Worm (Caenorhabditis elegans) whole organism, late embryonic: ENCODE data around the gene thoc-2.
A peak's percentile ranks its signal among the peaks of the same experiment; 100 is the strongest.

ENCODE experiments used
- C08G9.2 ChIP-seq: sonication (generic microtip); optimal IDR thresholded peaks from 2 replicates; lab custom pipeline; 2016; ENCODE audit warnings: mild to moderate bottlenecking, missing genetic modification characterization, moderate library complexity, missing compliant biosample characterization
- K02D7.2 ChIP-seq: sonication (generic microtip); optimal IDR thresholded peaks from 2 replicates; lab custom pipeline; 2017; ENCODE audit warnings: mild to moderate bottlenecking, missing genetic modification characterization, missing compliant biosample characterization
- ama-1 ChIP-seq: fragments of 150-350 bp; optimal IDR thresholded peaks from 2 replicates; lab custom pipeline; 2014
- ceh-19 ChIP-seq: fragments of 200-800 bp; sonication (Bioruptor generic); optimal IDR thresholded peaks from 2 replicates; lab custom pipeline; 2018; ENCODE audit warnings: mild to moderate bottlenecking, missing genetic modification characterization, missing compliant biosample characterization
- ceh-2 ChIP-seq: sonication (generic microtip); optimal IDR thresholded peaks from 2 replicates; lab custom pipeline; 2016; ENCODE audit warnings: missing genotype, missing genetic modification characterization, missing compliant biosample characterization
- ceh-24 ChIP-seq: sonication (generic microtip); optimal IDR thresholded peaks from 2 replicates; lab custom pipeline; 2016; ENCODE audit warnings: mild to moderate bottlenecking, missing genetic modification characterization, missing compliant biosample characterization
- ceh-34 ChIP-seq: sonication (generic microtip); optimal IDR thresholded peaks from 2 replicates; lab custom pipeline; 2016; ENCODE audit warnings: mild to moderate bottlenecking, missing genetic modification characterization, missing compliant biosample characterization
- ceh-45 ChIP-seq: fragments of 200-800 bp; sonication (Bioruptor generic); IDR thresholded peaks from 2 replicates; pipeline ENCODE4 v1.3.6; 2022; ENCODE audit warnings: missing genetic modification reagents, missing genetic modification characterization, missing compliant biosample characterization
- ceh-6 ChIP-seq: fragments of 200-800 bp; sonication (Bioruptor generic); optimal IDR thresholded peaks from 2 replicates; lab custom pipeline; 2018; ENCODE audit warnings: mild to moderate bottlenecking, missing genetic modification characterization, missing compliant biosample characterization
- ceh-9 ChIP-seq: sonication (generic microtip); optimal IDR thresholded peaks from 2 replicates; lab custom pipeline; 2016; ENCODE audit warnings: mild to moderate bottlenecking, missing genetic modification characterization, inconsistent platforms, missing compliant biosample characterization
- che-1 ChIP-seq: sonication (generic microtip); optimal IDR thresholded peaks from 2 replicates; lab custom pipeline; 2016; ENCODE audit warnings: mild to moderate bottlenecking, missing genetic modification characterization, missing compliant biosample characterization
- dve-1 ChIP-seq: sonication (generic microtip); optimal IDR thresholded peaks from 2 replicates; lab custom pipeline; 2017; ENCODE audit warnings: antibody characterized with exemption, mild to moderate bottlenecking, missing genetic modification characterization, missing compliant biosample characterization
- elt-2 ChIP-seq: sonication (generic microtip); optimal IDR thresholded peaks from 2 replicates; lab custom pipeline; 2016; ENCODE audit warnings: missing genetic modification reagents, missing genetic modification characterization, missing compliant biosample characterization
- ets-4 ChIP-seq: sonication (generic microtip); optimal IDR thresholded peaks from 2 replicates; lab custom pipeline; 2016; ENCODE audit warnings: missing genetic modification characterization, missing compliant biosample characterization
- eyg-1 ChIP-seq: sonication (generic microtip); optimal IDR thresholded peaks from 2 replicates; lab custom pipeline; 2016; ENCODE audit warnings: missing genotype, missing genetic modification characterization, missing compliant biosample characterization
- fax-1 ChIP-seq: sonication (generic microtip); optimal IDR thresholded peaks from 2 replicates; lab custom pipeline; 2016; ENCODE audit warnings: missing genotype, missing genetic modification characterization, missing compliant biosample characterization
- fkh-6 ChIP-seq: sonication (generic microtip); optimal IDR thresholded peaks from 2 replicates; lab custom pipeline; 2016; ENCODE audit warnings: missing genetic modification characterization, missing compliant biosample characterization
- hlh-13 ChIP-seq: fragments of 200-800 bp; sonication (Bioruptor generic); optimal IDR thresholded peaks from 2 replicates; lab custom pipeline; 2018; ENCODE audit warnings: mild to moderate bottlenecking, missing genetic modification characterization, missing compliant biosample characterization
- hlh-15 ChIP-seq: sonication (generic microtip); optimal IDR thresholded peaks from 2 replicates; lab custom pipeline; 2016; ENCODE audit warnings: missing genetic modification characterization, missing compliant biosample characterization
- hlh-30 ChIP-seq: sonication (generic microtip); optimal IDR thresholded peaks from 2 replicates; lab custom pipeline; 2017; ENCODE audit warnings: antibody characterized with exemption, missing genetic modification characterization, missing compliant biosample characterization; ENCODE audit not compliant: insufficient read depth
- hlh-6 ChIP-seq: sonication (generic microtip); optimal IDR thresholded peaks from 2 replicates; lab custom pipeline; 2016; ENCODE audit warnings: missing genotype, missing genetic modification characterization, missing compliant biosample characterization
- hlh-8 ChIP-seq: sonication (generic microtip); optimal IDR thresholded peaks from 2 replicates; lab custom pipeline; 2016; ENCODE audit warnings: missing genotype, missing genetic modification characterization, missing compliant biosample characterization
- lim-6 ChIP-seq: sonication (generic microtip); optimal IDR thresholded peaks from 2 replicates; lab custom pipeline; 2016; ENCODE audit warnings: missing genetic modification characterization, missing compliant biosample characterization
- madf-2 ChIP-seq: sonication (generic microtip); optimal IDR thresholded peaks from 2 replicates; lab custom pipeline; 2017; ENCODE audit warnings: missing genetic modification characterization, missing compliant biosample characterization
- nhr-11 ChIP-seq: fragments of 150-350 bp; optimal IDR thresholded peaks from 2 replicates; lab custom pipeline; 2014; ENCODE audit warnings: missing biosample characterization, missing genetic modification characterization
- nhr-232 ChIP-seq: sonication (generic microtip); optimal IDR thresholded peaks from 2 replicates; lab custom pipeline; 2016; ENCODE audit warnings: missing genetic modification characterization, missing compliant biosample characterization
- odd-2 ChIP-seq: sonication (generic microtip); optimal IDR thresholded peaks from 2 replicates; lab custom pipeline; 2017; ENCODE audit warnings: antibody characterized with exemption, mild to moderate bottlenecking, missing genetic modification characterization, missing compliant biosample characterization
- pag-3 ChIP-seq: sonication (generic microtip); optimal IDR thresholded peaks from 2 replicates; lab custom pipeline; 2016; ENCODE audit warnings: missing compliant biosample characterization, missing genetic modification characterization, borderline replicate concordance
- pat-9 ChIP-seq: fragments of 200-800 bp; sonication (Bioruptor generic); optimal IDR thresholded peaks from 2 replicates; lab custom pipeline; 2018; ENCODE audit warnings: mild to moderate bottlenecking, missing genetic modification characterization, moderate library complexity, missing compliant biosample characterization
- pha-2 ChIP-seq: sonication (generic microtip); optimal IDR thresholded peaks from 2 replicates; lab custom pipeline; 2017; ENCODE audit warnings: mild to moderate bottlenecking, missing genetic modification characterization, missing compliant biosample characterization
- pha-4 ChIP-seq: fragments of 150-350 bp; optimal IDR thresholded peaks from 2 replicates; lab custom pipeline; 2018; ENCODE audit warnings: missing biosample characterization, missing genetic modification reagents, missing genetic modification characterization
- pros-1 ChIP-seq: fragments of 150-350 bp; optimal IDR thresholded peaks from 2 replicates; lab custom pipeline; 2014; ENCODE audit warnings: missing biosample characterization, missing genetic modification reagents, missing genetic modification characterization
- rnt-1 ChIP-seq: sonication (generic microtip); optimal IDR thresholded peaks from 2 replicates; lab custom pipeline; 2016; ENCODE audit warnings: missing genetic modification characterization, missing compliant biosample characterization
- sox-4 ChIP-seq: sonication (generic microtip); optimal IDR thresholded peaks from 2 replicates; lab custom pipeline; 2017; ENCODE audit warnings: mild to moderate bottlenecking, missing genetic modification characterization, inconsistent platforms, missing compliant biosample characterization
- syd-9 ChIP-seq: sonication (generic microtip); optimal IDR thresholded peaks from 2 replicates; lab custom pipeline; 2016; ENCODE audit warnings: mild to moderate bottlenecking, missing genetic modification characterization, moderate library complexity, missing compliant biosample characterization
- tbx-2 ChIP-seq: sonication (generic microtip); optimal IDR thresholded peaks from 2 replicates; lab custom pipeline; 2016; ENCODE audit warnings: missing genetic modification characterization, missing compliant biosample characterization
- unc-42 ChIP-seq: sonication (generic microtip); optimal IDR thresholded peaks from 2 replicates; lab custom pipeline; 2016; ENCODE audit warnings: missing genotype, missing genetic modification characterization, missing compliant biosample characterization
- unc-55 ChIP-seq: sonication (generic microtip); optimal IDR thresholded peaks from 2 replicates; lab custom pipeline; 2017; ENCODE audit warnings: missing biosample characterization, missing genetic modification reagents, missing genetic modification characterization
- unc-86 ChIP-seq: sonication (generic microtip); optimal IDR thresholded peaks from 2 replicates; lab custom pipeline; 2016; ENCODE audit warnings: missing genetic modification characterization, missing compliant biosample characterization
- zip-5 ChIP-seq: sonication (generic microtip); optimal IDR thresholded peaks from 2 replicates; lab custom pipeline; 2016; ENCODE audit warnings: missing genetic modification characterization, missing compliant biosample characterization
- ztf-16 ChIP-seq: sonication (generic microtip); optimal IDR thresholded peaks from 2 replicates; lab custom pipeline; 2017; ENCODE audit warnings: missing genetic modification characterization, missing compliant biosample characterization

The thoc-2 gene

DNA sequence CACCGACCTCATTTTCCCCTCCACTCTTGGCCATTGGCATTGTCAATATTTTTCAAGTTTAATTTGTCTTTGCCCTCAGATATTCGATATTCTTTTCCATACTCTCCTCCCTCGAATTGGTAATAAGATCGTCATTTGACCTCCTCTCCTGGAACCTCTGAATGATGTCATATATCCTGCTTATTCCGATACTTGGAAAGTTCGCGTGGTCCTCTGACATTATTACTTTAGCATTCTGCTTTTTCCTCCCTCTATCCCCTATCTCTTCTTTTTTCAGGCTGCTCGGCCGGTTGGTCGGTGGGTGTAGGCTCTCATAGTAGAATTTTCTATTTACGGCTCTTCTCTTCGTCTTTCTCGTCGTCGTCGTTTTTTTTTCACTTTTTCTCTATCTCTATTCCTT is 15.4 kb upstream of the thoc-2 start:
- TF ChIP-seq K02D7.2 (tag; lab: Kevin White, UChicago) (no peak), dve-1 (tag; lab: Kevin White, UChicago) (no peak), unc-42 (tag; lab: Kevin White, UChicago) (peak; percentile 67)
- TF ChIP-seq, all 69 proteins: peak for 1

DNA sequence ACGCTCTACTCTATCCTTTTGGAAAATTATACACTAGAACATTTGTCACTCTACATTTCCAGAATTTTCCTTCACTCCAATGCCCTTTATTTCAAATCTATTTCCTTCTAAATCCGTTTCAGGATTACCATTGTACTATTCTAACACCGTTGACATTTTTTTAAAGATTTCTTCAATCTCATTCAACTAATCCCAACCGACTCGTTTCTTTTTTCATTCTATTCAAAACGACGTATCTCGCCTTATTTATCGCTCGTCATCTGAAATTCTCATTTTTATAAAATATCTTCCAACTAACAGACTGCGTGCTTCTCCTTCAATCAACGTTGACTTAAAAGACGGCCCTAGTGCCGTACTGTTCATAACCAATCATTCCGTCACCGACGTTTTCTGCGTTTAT is 14.8 kb upstream of the thoc-2 start, which contains the start of gene akap-1:
akap-1 (plus strand) TSS at position 301 of the 400 bp plus-strand sequence.
- TF ChIP-seq K02D7.2 (tag; lab: Kevin White, UChicago) (no peak), pha-4 (no peak), ceh-6 (no peak), ceh-24 (tag; lab: Kevin White, UChicago) (no peak), ama-1 (lab: Kevin White, UChicago) (no peak), hlh-15 (tag; lab: Kevin White, UChicago) (no peak), hlh-13 (GFP tag; lab: Kevin White, UChicago) (no peak), ceh-45 (GFP tag; lab: Robert Waterston, UW) (no peak), ceh-34 (tag; lab: Kevin White, UChicago) (no peak), pha-2 (tag; lab: Kevin White, UChicago) (no peak), unc-55 (GFP tag; lab: Kevin White, UChicago) (no peak), fax-1 (tag; lab: Kevin White, UChicago) (no peak), eyg-1 (tag; lab: Kevin White, UChicago) (no peak), tbx-2 (tag; lab: Kevin White, UChicago) (no peak), pros-1 (tag; lab: Kevin White, UChicago) (no peak), ceh-19 (GFP tag; lab: Kevin White, UChicago) (no peak), unc-42 (tag; lab: Kevin White, UChicago) (no peak), ztf-16 (tag; lab: Kevin White, UChicago) (no peak), madf-2 (tag; lab: Kevin White, UChicago) (no peak)

DNA sequence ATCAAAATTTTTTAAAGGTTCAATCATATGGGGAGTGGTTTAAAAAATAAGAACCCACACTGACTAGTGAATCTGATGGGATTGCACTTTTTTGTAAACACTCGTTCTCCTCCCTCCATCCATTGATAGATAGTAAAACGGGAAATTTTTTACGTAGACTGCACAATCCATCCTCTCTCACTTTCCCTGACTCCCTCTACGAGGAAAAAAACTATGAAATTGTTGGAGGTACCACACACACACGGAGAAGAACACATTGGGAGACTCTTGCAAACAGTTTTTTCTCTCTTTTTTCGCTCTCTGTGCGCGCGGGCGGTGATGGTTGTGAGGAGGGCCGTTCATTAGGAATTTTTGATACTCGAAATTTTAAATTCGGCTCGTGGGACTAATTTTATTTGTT is 12.5 kb upstream of the thoc-2 start:
- no peak for TF ChIP-seq nhr-11 (tag; lab: Kevin White, UChicago)
- TF ChIP-seq rnt-1 (tag; lab: Kevin White, UChicago): no peak
- TF ChIP-seq eyg-1 (tag; lab: Kevin White, UChicago): no peak
- no peak for TF ChIP-seq nhr-232 (tag; lab: Kevin White, UChicago)
- TF ChIP-seq madf-2 (tag; lab: Kevin White, UChicago): no peak
- no peak for TF ChIP-seq hlh-8 (tag; lab: Kevin White, UChicago)
- TF ChIP-seq unc-86 (tag; lab: Kevin White, UChicago): no peak
- TF ChIP-seq pat-9: no peak
- no peak for TF ChIP-seq lim-6
- no peak for TF ChIP-seq ceh-6
- no peak for TF ChIP-seq che-1 (tag; lab: Kevin White, UChicago)
- no peak for TF ChIP-seq hlh-30
- no peak for TF ChIP-seq hlh-6 (tag; lab: Kevin White, UChicago)
- no peak for TF ChIP-seq sox-4
- TF ChIP-seq pros-1 (tag; lab: Kevin White, UChicago): no peak
- no peak for TF ChIP-seq ceh-9 (tag; lab: Kevin White, UChicago)

DNA sequence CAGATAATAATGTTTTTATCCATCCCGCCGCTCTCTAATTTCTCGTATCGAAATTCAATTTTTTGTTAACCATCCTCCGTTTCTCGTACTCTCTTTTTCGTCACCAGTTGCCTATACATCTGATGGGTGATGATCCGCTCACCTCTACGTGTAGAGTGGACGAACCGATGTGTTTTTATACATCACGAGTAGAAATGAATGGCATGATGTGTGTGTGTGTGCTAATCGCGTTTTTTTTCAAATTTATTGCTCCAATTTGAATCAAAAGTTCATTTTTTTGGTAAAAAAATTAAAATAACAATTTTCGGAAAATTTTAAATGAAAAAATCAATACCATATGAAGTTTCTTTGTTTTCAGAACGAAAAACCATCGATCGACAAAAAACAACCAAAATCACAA is 11.8 kb upstream of the thoc-2 start:
- TF ChIP-seq zip-5 (tag; lab: Kevin White, UChicago) (no peak), pha-2 (tag; lab: Kevin White, UChicago) (no peak), che-1 (tag; lab: Kevin White, UChicago) (no peak), ceh-19 (GFP tag; lab: Kevin White, UChicago) (no peak), syd-9 (tag; lab: Kevin White, UChicago) (no peak), rnt-1 (tag; lab: Kevin White, UChicago) (no peak), pag-3 (tag; lab: Kevin White, UChicago) (no peak), ets-4 (tag; lab: Kevin White, UChicago) (no peak), fkh-6 (tag; lab: Kevin White, UChicago) (no peak), elt-2 (tag; lab: Kevin White, UChicago) (no peak), tbx-2 (tag; lab: Kevin White, UChicago) (no peak), ceh-2 (tag; lab: Kevin White, UChicago) (no peak), C08G9.2 (tag; lab: Kevin White, UChicago) (no peak), sox-4 (no peak), odd-2 (no peak), unc-42 (tag; lab: Kevin White, UChicago) (no peak)
